Worm (Caenorhabditis elegans) whole organism, young adult: ENCODE data around the gene Y73B6BL.47.
A peak's percentile ranks its signal among the peaks of the same experiment; 100 is the strongest.

Experiments used
- B0019.2 ChIP-seq: fragments of 200-800 bp; sonication (Bioruptor generic); conservative IDR thresholded peaks from 2 replicates; pipeline ENCODE4 v1.3.6; 2022; ENCODE audit warnings: missing genetic modification reagents, missing genetic modification characterization, missing compliant biosample characterization
- B0035.1 ChIP-seq: sonication (generic microtip); optimal IDR thresholded peaks from 2 replicates; lab custom pipeline; 2016; ENCODE audit warnings: missing genetic modification characterization, mild to moderate bottlenecking, missing compliant biosample characterization, missing genotype, missing genetic modification reagents
- B0336.3 ChIP-seq: fragments of 200-800 bp; sonication (Bioruptor generic); IDR thresholded peaks from 2 replicates; pipeline ENCODE4 v1.3.6; 2022; ENCODE audit warnings: missing genetic modification characterization, missing compliant biosample characterization
- C06A6.2 ChIP-seq: fragments of 200-800 bp; sonication (Bioruptor generic); conservative IDR thresholded peaks from 2 replicates; pipeline ENCODE4 v1.3.6; 2022; ENCODE audit warnings: missing genetic modification characterization, missing compliant biosample characterization
- F23B12.7 ChIP-seq: sonication (generic microtip); optimal IDR thresholded peaks from 2 replicates; lab custom pipeline; 2017; ENCODE audit warnings: missing genetic modification characterization, mild to moderate bottlenecking, missing compliant biosample characterization, antibody characterized with exemption, moderate library complexity; ENCODE audit not compliant: insufficient read depth
- F33H1.4 ChIP-seq: fragments of 200-800 bp; sonication (Bioruptor generic); IDR thresholded peaks from 2 replicates; pipeline ENCODE4 v1.3.6; 2022; ENCODE audit warnings: missing genetic modification reagents, missing genetic modification characterization, missing compliant biosample characterization
- F55B11.4 ChIP-seq: sonication (generic microtip); optimal IDR thresholded peaks from 2 replicates; lab custom pipeline; 2016; ENCODE audit warnings: missing compliant biosample characterization, missing genetic modification characterization, borderline replicate concordance; ENCODE audit not compliant: insufficient read depth
- K12H6.12 ChIP-seq: fragments of 200-800 bp; sonication (Bioruptor generic); optimal IDR thresholded peaks from 2 replicates; lab custom pipeline; 2018; ENCODE audit warnings: mild to moderate bottlenecking, missing genetic modification characterization, missing compliant biosample characterization
- T26A5.8 ChIP-seq: sonication (generic microtip); optimal IDR thresholded peaks from 2 replicates; lab custom pipeline; 2016; ENCODE audit warnings: missing genetic modification characterization, missing compliant biosample characterization
- Y53F4B.3 ChIP-seq: fragments of 200-800 bp; sonication (Bioruptor generic); IDR thresholded peaks from 2 replicates; pipeline ENCODE4 v1.3.6; 2022; ENCODE audit warnings: missing genetic modification reagents, missing genetic modification characterization, missing compliant biosample characterization
- Y53G8AR.9 ChIP-seq: fragments of 200-800 bp; sonication (Bioruptor generic); conservative IDR thresholded peaks from 2 replicates; pipeline ENCODE4 v1.3.6; 2022; ENCODE audit warnings: missing genetic modification reagents, missing genetic modification characterization, missing compliant biosample characterization
- aptf-3 ChIP-seq: fragments of 200-800 bp; sonication (Bioruptor generic); IDR thresholded peaks from 2 replicates; pipeline ENCODE4 v1.3.6; 2022; ENCODE audit warnings: missing genetic modification characterization, missing compliant biosample characterization
- athp-1 ChIP-seq: sonication (generic microtip); optimal IDR thresholded peaks from 2 replicates; lab custom pipeline; 2017; ENCODE audit warnings: mild to moderate bottlenecking, missing genetic modification characterization, missing compliant biosample characterization
- bed-1 ChIP-seq: fragments of 200-800 bp; sonication (Bioruptor generic); IDR thresholded peaks from 2 replicates; pipeline ENCODE4 v1.3.6; 2022; ENCODE audit warnings: missing genetic modification reagents, missing genetic modification characterization, missing compliant biosample characterization
- bed-2 ChIP-seq: fragments of 200-800 bp; sonication (Bioruptor generic); IDR thresholded peaks from 2 replicates; pipeline ENCODE4 v1.3.6; 2022; ENCODE audit warnings: missing genetic modification reagents, missing genetic modification characterization, missing compliant biosample characterization
- cebp-2 ChIP-seq: fragments of 200-800 bp; sonication (Bioruptor generic); IDR thresholded peaks from 2 replicates; pipeline ENCODE4 v1.3.6; 2022; ENCODE audit warnings: missing genetic modification characterization, missing compliant biosample characterization
- ceh-27 ChIP-seq: fragments of 200-800 bp; sonication (Bioruptor generic); optimal IDR thresholded peaks from 2 replicates; lab custom pipeline; 2018; ENCODE audit warnings: mild to moderate bottlenecking, missing genetic modification characterization, moderate library complexity, missing compliant biosample characterization
- ceh-40 ChIP-seq: fragments of 200-800 bp; sonication (Bioruptor generic); IDR thresholded peaks from 2 replicates; pipeline ENCODE4 v1.3.6; 2022; ENCODE audit warnings: missing genetic modification characterization, missing compliant biosample characterization
- ceh-58 ChIP-seq: fragments of 200-800 bp; sonication (Bioruptor generic); IDR thresholded peaks from 2 replicates; pipeline ENCODE4 v1.3.6; 2022; ENCODE audit warnings: missing genetic modification characterization, missing compliant biosample characterization
- chd-7 ChIP-seq: sonication (generic microtip); optimal IDR thresholded peaks from 2 replicates; lab custom pipeline; 2016; ENCODE audit warnings: mild to moderate bottlenecking, missing genetic modification characterization, moderate library complexity, missing compliant biosample characterization
- efl-1 ChIP-seq: fragments of 150-350 bp; optimal IDR thresholded peaks from 2 replicates; lab custom pipeline; 2014; ENCODE audit warnings: missing biosample characterization, missing genetic modification reagents, missing genetic modification characterization
- ets-4 ChIP-seq: fragments of 200-800 bp; sonication (Bioruptor generic); optimal IDR thresholded peaks from 2 replicates; lab custom pipeline; 2018; ENCODE audit warnings: mild to moderate bottlenecking, missing genetic modification characterization, missing compliant biosample characterization
- hlh-26 ChIP-seq: fragments of 200-800 bp; sonication (Bioruptor generic); conservative IDR thresholded peaks from 2 replicates; pipeline ENCODE4 v1.3.6; 2022; ENCODE audit warnings: missing genetic modification reagents, missing genetic modification characterization, missing compliant biosample characterization
- hmg-20 ChIP-seq: fragments of 200-800 bp; sonication (Bioruptor generic); IDR thresholded peaks from 2 replicates; pipeline ENCODE4 v1.3.6; 2022; ENCODE audit warnings: missing genetic modification reagents, missing genetic modification characterization, missing compliant biosample characterization
- lir-1 ChIP-seq: fragments of 200-800 bp; sonication (Bioruptor generic); conservative IDR thresholded peaks from 2 replicates; pipeline ENCODE4 v1.3.6; 2022; ENCODE audit warnings: missing genetic modification reagents, missing genetic modification characterization, missing compliant biosample characterization
- lsl-1 ChIP-seq: fragments of 200-800 bp; sonication (Bioruptor generic); optimal IDR thresholded peaks from 2 replicates; lab custom pipeline; 2018; ENCODE audit warnings: mild to moderate bottlenecking, missing genetic modification characterization, moderate library complexity, missing compliant biosample characterization
- lsy-27 ChIP-seq: sonication (generic microtip); optimal IDR thresholded peaks from 2 replicates; lab custom pipeline; 2017; ENCODE audit warnings: missing genetic modification characterization, mild to moderate bottlenecking, missing compliant biosample characterization, antibody characterized with exemption, missing genotype, borderline replicate concordance; ENCODE audit not compliant: insufficient read depth
- madf-8 ChIP-seq: fragments of 200-800 bp; sonication (Bioruptor generic); conservative IDR thresholded peaks from 2 replicates; pipeline ENCODE4 v1.3.6; 2022; ENCODE audit warnings: missing genetic modification reagents, missing genetic modification characterization, missing compliant biosample characterization
- nfya-2 ChIP-seq: fragments of 200-800 bp; sonication (Bioruptor generic); IDR thresholded peaks from 2 replicates; pipeline ENCODE4 v1.3.6; 2022; ENCODE audit warnings: missing genetic modification reagents, missing genetic modification characterization, missing compliant biosample characterization
- nhr-27 ChIP-seq: fragments of 200-800 bp; sonication (Bioruptor generic); optimal IDR thresholded peaks from 2 replicates; lab custom pipeline; 2018; ENCODE audit warnings: mild to moderate bottlenecking, missing genetic modification characterization, moderate library complexity, missing compliant biosample characterization
- rcor-1 ChIP-seq: fragments of 200-800 bp; sonication (Bioruptor generic); IDR thresholded peaks from 2 replicates; pipeline ENCODE4 v1.3.6; 2022; ENCODE audit warnings: missing genetic modification reagents, missing genetic modification characterization, missing compliant biosample characterization
- rec-8 ChIP-seq, 2 experiments: sonication (generic microtip); optimal IDR thresholded peaks; 2 replicates each; lab custom pipeline; 2016; ENCODE audit warnings: mild to moderate bottlenecking in 2 of 2, missing genetic modification characterization in 2 of 2, missing genetic modification reagents in 2 of 2, missing genotype in 2 of 2, missing biosample characterization in 1 of 2, missing compliant biosample characterization in 1 of 2, moderate library complexity in 1 of 2
- repo-1 ChIP-seq: sonication (generic microtip); optimal IDR thresholded peaks from 2 replicates; lab custom pipeline; 2017; ENCODE audit warnings: mild to moderate bottlenecking, missing genetic modification characterization, missing compliant biosample characterization
- snpc-1.3 ChIP-seq: sonication (generic microtip); optimal IDR thresholded peaks from 2 replicates; lab custom pipeline; 2017; ENCODE audit warnings: missing genetic modification characterization, mild to moderate bottlenecking, missing compliant biosample characterization, antibody characterized with exemption, moderate library complexity, missing genotype, missing genetic modification reagents; ENCODE audit not compliant: insufficient read depth
- somi-1 ChIP-seq: fragments of 200-800 bp; sonication (Bioruptor generic); optimal IDR thresholded peaks from 2 replicates; lab custom pipeline; 2018; ENCODE audit warnings: mild to moderate bottlenecking, missing genetic modification characterization, missing compliant biosample characterization
- unc-62 ChIP-seq: fragments of 150-350 bp; optimal IDR thresholded peaks from 2 replicates; lab custom pipeline; 2014; ENCODE audit warnings: missing biosample characterization, missing genetic modification reagents, missing genetic modification characterization
- ztf-18 ChIP-seq: sonication (generic microtip); optimal IDR thresholded peaks from 2 replicates; lab custom pipeline; 2016; ENCODE audit warnings: missing genotype, mild to moderate bottlenecking, missing genetic modification characterization, missing compliant biosample characterization
- ztf-22 ChIP-seq: fragments of 200-800 bp; sonication (Bioruptor generic); optimal IDR thresholded peaks from 2 replicates; lab custom pipeline; 2018; ENCODE audit warnings: mild to moderate bottlenecking, missing genetic modification characterization, moderate library complexity, missing compliant biosample characterization
- ztf-26 ChIP-seq: sonication (generic microtip); optimal IDR thresholded peaks from 2 replicates; lab custom pipeline; 2017; ENCODE audit warnings: missing genetic modification characterization, missing compliant biosample characterization
- ztf-6 ChIP-seq: fragments of 200-800 bp; sonication (Bioruptor generic); IDR thresholded peaks from 2 replicates; pipeline ENCODE4 v1.3.6; 2022; ENCODE audit warnings: missing genetic modification reagents, missing genetic modification characterization, missing compliant biosample characterization

The Y73B6BL.47 gene

DNA sequence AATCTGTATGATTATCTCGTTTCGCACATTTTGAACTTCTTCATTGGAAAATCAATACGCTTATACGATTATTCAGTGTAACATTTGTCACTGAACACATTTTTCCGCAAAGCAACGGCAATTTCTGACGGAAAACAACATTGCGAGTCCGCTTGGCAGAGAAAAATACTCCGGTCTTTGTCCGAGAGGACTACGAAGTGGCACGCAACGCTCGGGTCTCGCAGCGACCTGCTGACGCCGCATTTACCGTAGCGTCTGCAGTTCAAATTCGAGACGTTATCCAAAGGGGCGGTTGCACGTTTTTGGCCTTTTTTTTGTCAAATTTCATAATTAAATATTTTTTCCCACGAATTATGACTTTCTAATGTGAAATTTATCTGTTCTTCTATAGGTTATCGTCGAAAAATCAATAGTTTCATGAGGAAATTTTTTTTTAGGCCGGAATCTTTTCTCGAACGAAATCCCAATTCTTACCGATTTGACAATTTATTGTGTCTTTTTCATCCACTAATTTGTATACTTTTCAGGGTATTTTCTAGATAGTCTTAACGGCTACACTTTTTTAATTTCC, 38.0 kb upstream of the Y73B6BL.47 start, which contains the start of gene sqd-1 (continued):
- TF ChIP-seq B0019.2 (GFP tag; lab: Robert Waterston, UW) (peak; percentile 57; the same call in 1 of the 2 replicates), Y53G8AR.9 (GFP tag; lab: Robert Waterston, UW) (peak; percentile 96), nfya-2 (GFP tag; lab: Robert Waterston, UW) (no peak), aptf-3 (GFP tag; lab: Robert Waterston, UW) (0 out of 2 replicates have a peak, but pooled peaks have one; percentile 36), rec-8 (tag; optimal IDR thresholded peaks at IDR 0.05; lab: Kevin White, UChicago) (peak in 1 of 2 experiments; percentile 7), nhr-27 (tag; lab: Kevin White, UChicago) (peak; percentile 57), ztf-26 (tag; lab: Kevin White, UChicago) (peak; percentile 88), F23B12.7 (tag; lab: Kevin White, UChicago) (peak; percentile 93), ceh-40 (GFP tag; lab: Robert Waterston, UW) (0 out of 2 replicates have a peak, but pooled peaks have one; percentile 55), lir-1 (GFP tag; lab: Robert Waterston, UW) (peak; percentile 91), ceh-27 (GFP tag; lab: Kevin White, UChicago) (peak; percentile 96), K12H6.12 (peak; percentile 91), lsy-27 (tag; lab: Kevin White, UChicago) (peak; percentile 2), C06A6.2 (peak; percentile 90), F33H1.4 (peak; percentile 100), ztf-6 (GFP tag; lab: Robert Waterston, UW) (peak; percentile 78), T26A5.8 (peak; percentile 9), lsl-1 (peak; percentile 82), Y53F4B.3 (GFP tag; lab: Robert Waterston, UW) (peak; percentile 81), B0035.1 (tag; lab: Kevin White, UChicago) (peak; percentile 30), bed-1 (GFP tag; lab: Robert Waterston, UW) (0 out of 2 replicates have a peak, but pooled peaks have one; percentile 33), bed-2 (0 out of 2 replicates have a peak, but pooled peaks have one; percentile 36), F55B11.4 (tag; lab: Kevin White, UChicago) (no peak), hlh-26 (GFP tag; lab: Robert Waterston, UW) (no peak), repo-1 (tag; lab: Kevin White, UChicago) (peak; percentile 90), athp-1 (tag; lab: Kevin White, UChicago) (peak; percentile 87), madf-8 (GFP tag; lab: Robert Waterston, UW) (peak; percentile 59), somi-1 (peak; percentile 22), rcor-1 (GFP tag; lab: Robert Waterston, UW) (peak; percentile 91), unc-62 (no peak), B0336.3 (GFP tag; lab: Robert Waterston, UW) (peak; percentile 93), ceh-58 (GFP tag; lab: Robert Waterston, UW) (no peak), ztf-18 (tag; lab: Kevin White, UChicago) (peak; percentile 48), cebp-2 (GFP tag; lab: Robert Waterston, UW) (peak; percentile 65; the same call in 1 of the 2 replicates), hmg-20 (peak; percentile 88; the same call in 1 of the 2 replicates), chd-7 (peak; percentile 90), efl-1 (GFP tag; lab: Kevin White, UChicago) (peak; percentile 43), ztf-22 (GFP tag; lab: Kevin White, UChicago) (peak; percentile 55), snpc-1.3 (tag; lab: Kevin White, UChicago) (peak; percentile 64), ets-4 (GFP tag; lab: Kevin White, UChicago) (no peak)
- TF ChIP-seq, all 124 proteins: peak for 96
